In genomic region chrIV:10933062-10933552, ce11 we compare ENCODE assay signal across 1 worm cellular context.
A peak's percentile ranks its signal among the peaks of the same experiment; 100 is the strongest.
TF ChIP-seq lines count a peak whose summit lies in the region.

Gene dnc-1, minus strand, starts transcription at chrIV:10933203.
Gene lsm-7, plus strand, starts transcription at chrIV:10933502.

TF ChIP-seq in whole organism, L1 larva, 84 proteins besides CTCF, POLR2A, EP300 and RAD21 (continued from another document):
- TF ChIP-seq mep-1 (tag; optimal IDR thresholded peaks at IDR 0.05; lab: Kevin White, UChicago) (peak; percentile 86), lin-39 (tag; optimal IDR thresholded peaks at IDR 0.05; lab: Kevin White, UChicago) (peak; percentile 41), rnt-1 (tag; optimal IDR thresholded peaks at IDR 0.05; lab: Kevin White, UChicago) (peak; percentile 80), elt-2 (tag; optimal IDR thresholded peaks at IDR 0.05; lab: Kevin White, UChicago) (peak; percentile 6), dsc-1 (tag; optimal IDR thresholded peaks at IDR 0.05; lab: Kevin White, UChicago) (peak; percentile 48), ceh-82 (tag; optimal IDR thresholded peaks at IDR 0.05; lab: Kevin White, UChicago) (peak; percentile 53 to 73 (median 63)), ceh-88 (GFP tag; IDR thresholded peaks at IDR 0.05; lab: Robert Waterston, UW) (no peak), nhr-90 (tag; optimal IDR thresholded peaks at IDR 0.05; lab: Kevin White, UChicago; ENCODE audit: poor library complexity) (peak; percentile 20), fkh-4 (tag; optimal IDR thresholded peaks at IDR 0.05; lab: Kevin White, UChicago; ENCODE audit: borderline replicate concordance) (no peak), snu-23 (GFP tag; optimal IDR thresholded peaks at IDR 0.05; lab: Kevin White, UChicago) (peak; percentile 76), unc-62 (GFP tag; optimal IDR thresholded peaks at IDR 0.05; lab: Kevin White, UChicago) (no peak), skn-1 (tag; optimal IDR thresholded peaks at IDR 0.05; lab: Kevin White, UChicago) (peak; percentile 73), aha-1 (tag; optimal IDR thresholded peaks at IDR 0.05; lab: Kevin White, UChicago) (no peak), nhr-12 (tag; optimal IDR thresholded peaks at IDR 0.05; lab: Kevin White, UChicago) (no peak), hlh-17 (GFP tag; optimal IDR thresholded peaks at IDR 0.05; lab: Kevin White, UChicago; ENCODE audit: borderline replicate concordance) (no peak), hpl-2 (GFP tag; optimal IDR thresholded peaks at IDR 0.05; lab: Kevin White, UChicago) (peak; percentile 41), lin-14 (GFP tag; optimal IDR thresholded peaks at IDR 0.05; lab: Kevin White, UChicago) (peak; percentile 90), swsn-7 (tag; optimal IDR thresholded peaks at IDR 0.05; lab: Kevin White, UChicago) (peak; percentile 72), sup-37 (GFP tag; optimal IDR thresholded peaks at IDR 0.05; lab: Kevin White, UChicago) (no peak), aly-2 (tag; optimal IDR thresholded peaks at IDR 0.05; lab: Kevin White, UChicago) (no peak), C04F5.9 (tag; optimal IDR thresholded peaks at IDR 0.05; lab: Kevin White, UChicago) (no peak), fkh-10 (GFP tag; optimal IDR thresholded peaks at IDR 0.05; lab: Kevin White, UChicago) (peak; percentile 46)
